Worm (Caenorhabditis elegans) whole organism, L1 larva: ENCODE results near the gene F53E10.5.

ENCODE experiments used
- C04F5.9 ChIP-seq: sonication (generic microtip); optimal IDR thresholded peaks from 2 replicates; lab custom pipeline; 2016; ENCODE audit warnings: missing genetic modification characterization, missing compliant biosample characterization
- C16A3.4 ChIP-seq: fragments of 150-350 bp; optimal IDR thresholded peaks from 2 replicates; lab custom pipeline; 2014; ENCODE audit warnings: missing biosample characterization, missing genetic modification characterization
- C34B4.2 ChIP-seq: sonication (generic microtip); optimal IDR thresholded peaks from 2 replicates; lab custom pipeline; 2017; ENCODE audit warnings: mild to moderate bottlenecking, missing genetic modification characterization, missing compliant biosample characterization
- F16B12.6 ChIP-seq: fragments of 150-350 bp; optimal IDR thresholded peaks from 2 replicates; lab custom pipeline; 2014; ENCODE audit warnings: missing biosample characterization, missing genetic modification characterization
- Y116A8C.19 ChIP-seq: sonication (generic microtip); optimal IDR thresholded peaks from 2 replicates; lab custom pipeline; 2016; ENCODE audit warnings: missing compliant biosample characterization, missing genetic modification characterization, borderline replicate concordance
- aha-1 ChIP-seq: fragments of 150-350 bp; optimal IDR thresholded peaks from 2 replicates; lab custom pipeline; 2014; ENCODE audit warnings: missing biosample characterization, missing genetic modification characterization
- alr-1 ChIP-seq: fragments of 200-800 bp; sonication (Bioruptor generic); optimal IDR thresholded peaks from 2 replicates; lab custom pipeline; 2018; ENCODE audit warnings: borderline replicate concordance, mild to moderate bottlenecking, missing genetic modification characterization, missing compliant biosample characterization
- ceh-63 ChIP-seq: fragments of 200-800 bp; sonication (Bioruptor generic); optimal IDR thresholded peaks from 2 replicates; lab custom pipeline; 2018; ENCODE audit warnings: mild to moderate bottlenecking, missing genetic modification characterization, missing compliant biosample characterization
- ceh-8 ChIP-seq: fragments of 200-800 bp; sonication (Bioruptor generic); optimal IDR thresholded peaks from 2 replicates; lab custom pipeline; 2018; ENCODE audit warnings: mild to moderate bottlenecking, missing genetic modification characterization, moderate library complexity, missing compliant biosample characterization
- ceh-82 ChIP-seq, 3 experiments: fragments of 150-350 bp in 1 of 3; sonication (generic microtip) in 2 of 3; optimal IDR thresholded peaks; 2 replicates each; lab custom pipeline; 2014 to 2017; ENCODE audit warnings: missing biosample characterization in 3 of 3, missing genetic modification characterization in 3 of 3
- ceh-88 ChIP-seq: fragments of 200-800 bp; sonication (Bioruptor generic); IDR thresholded peaks from 2 replicates; pipeline ENCODE4 v1.3.6; 2022; ENCODE audit warnings: missing genetic modification characterization, missing compliant biosample characterization
- ceh-90 ChIP-seq: sonication (generic microtip); optimal IDR thresholded peaks from 2 replicates; lab custom pipeline; 2016; ENCODE audit warnings: missing genetic modification characterization, missing compliant biosample characterization
- ces-1 ChIP-seq: fragments of 150-350 bp; optimal IDR thresholded peaks from 2 replicates; lab custom pipeline; 2014; ENCODE audit warnings: missing biosample characterization, missing genetic modification reagents, missing genetic modification characterization
- efl-1 ChIP-seq, 4 experiments: fragments of 150-350 bp; optimal IDR thresholded peaks in 3 of 4; peaks in 1 of 4; 1 replicate in 1 of 4; 2 replicates in 3 of 4; lab custom pipeline; 2014; ENCODE audit warnings: missing biosample characterization in 2 of 4, missing genetic modification characterization in 2 of 4, missing genetic modification reagents in 2 of 4
- egl-27 ChIP-seq, 2 experiments: fragments of 150-350 bp in 1 of 2; sonication (generic microtip); optimal IDR thresholded peaks; 3 replicates each; lab custom pipeline; 2017 to 2018; ENCODE audit warnings: missing biosample characterization in 2 of 2, missing genetic modification characterization in 2 of 2, missing genetic modification reagents in 2 of 2
- elt-2 ChIP-seq: sonication (generic microtip); optimal IDR thresholded peaks from 2 replicates; lab custom pipeline; 2016; ENCODE audit warnings: missing genetic modification characterization, mild to moderate bottlenecking, inconsistent platforms, missing compliant biosample characterization, missing genetic modification reagents
- fkh-4 ChIP-seq: sonication (generic microtip); optimal IDR thresholded peaks from 2 replicates; lab custom pipeline; 2016; ENCODE audit warnings: missing compliant biosample characterization, missing genetic modification characterization, borderline replicate concordance
- fos-1 ChIP-seq: fragments of 150-350 bp; optimal IDR thresholded peaks from 2 replicates; lab custom pipeline; 2014; ENCODE audit warnings: missing biosample characterization, missing genetic modification characterization
- grh-1 ChIP-seq: fragments of 200-800 bp; sonication (Bioruptor generic); IDR thresholded peaks from 2 replicates; pipeline ENCODE4 v1.3.6; 2022; ENCODE audit warnings: missing genetic modification reagents, missing genetic modification characterization, missing compliant biosample characterization
- jun-1 ChIP-seq: fragments of 150-350 bp; optimal IDR thresholded peaks from 2 replicates; lab custom pipeline; 2014; ENCODE audit warnings: missing biosample characterization, missing genetic modification reagents, missing genetic modification characterization
- lin-14 ChIP-seq: fragments of 200-800 bp; sonication (Bioruptor generic); optimal IDR thresholded peaks from 2 replicates; lab custom pipeline; 2018; ENCODE audit warnings: mild to moderate bottlenecking, missing genetic modification characterization, moderate library complexity, missing compliant biosample characterization
- lin-39 ChIP-seq: fragments of 150-350 bp; optimal IDR thresholded peaks from 2 replicates; lab custom pipeline; 2014; ENCODE audit warnings: missing biosample characterization, missing genetic modification reagents, missing genetic modification characterization
- mab-9 ChIP-seq: fragments of 200-800 bp; sonication (Bioruptor generic); IDR thresholded peaks from 2 replicates; pipeline ENCODE4 v1.3.6; 2022; ENCODE audit warnings: missing genetic modification reagents, missing genetic modification characterization, missing compliant biosample characterization
- mdl-1 ChIP-seq, 2 experiments: fragments of 150-350 bp; optimal IDR thresholded peaks; 2 replicates each; lab custom pipeline; 2014 to 2017; ENCODE audit warnings: missing biosample characterization in 2 of 2, missing genetic modification characterization in 2 of 2, inconsistent platforms in 1 of 2
- mef-2 ChIP-seq: fragments of 150-350 bp; optimal IDR thresholded peaks from 2 replicates; lab custom pipeline; 2014; ENCODE audit warnings: missing biosample characterization, missing genetic modification characterization
- nhr-11 ChIP-seq: fragments of 150-350 bp; optimal IDR thresholded peaks from 2 replicates; lab custom pipeline; 2014; ENCODE audit warnings: missing biosample characterization, missing genetic modification characterization
- nhr-19 ChIP-seq: fragments of 200-800 bp; sonication (Bioruptor generic); conservative IDR thresholded peaks from 2 replicates; pipeline ENCODE4 v1.3.6; 2022; ENCODE audit warnings: missing genetic modification characterization, missing compliant biosample characterization
- nhr-237 ChIP-seq: fragments of 150-350 bp; optimal IDR thresholded peaks from 2 replicates; lab custom pipeline; 2014; ENCODE audit warnings: missing biosample characterization, missing genetic modification characterization
- nhr-85 ChIP-seq: sonication (generic microtip); peaks from one replicate; lab custom pipeline; 2016; ENCODE audit warnings: missing genetic modification characterization, inconsistent platforms, missing compliant biosample characterization
- nhr-90 ChIP-seq: sonication (generic microtip); optimal IDR thresholded peaks from 2 replicates; lab custom pipeline; 2016; ENCODE audit warnings: mild to moderate bottlenecking, missing genetic modification characterization, missing compliant biosample characterization; ENCODE audit not compliant: poor library complexity
- pag-3 ChIP-seq: sonication (generic microtip); optimal IDR thresholded peaks from 2 replicates; lab custom pipeline; 2017; ENCODE audit warnings: missing genetic modification characterization, mild to moderate bottlenecking, missing compliant biosample characterization, antibody characterized with exemption, borderline replicate concordance; ENCODE audit not compliant: insufficient read depth
- pax-3 ChIP-seq: fragments of 200-800 bp; sonication (Bioruptor generic); optimal IDR thresholded peaks from 2 replicates; lab custom pipeline; 2018; ENCODE audit warnings: mild to moderate bottlenecking, missing genetic modification characterization, moderate library complexity, missing compliant biosample characterization
- rnt-1 ChIP-seq: sonication (generic microtip); optimal IDR thresholded peaks from 2 replicates; lab custom pipeline; 2016; ENCODE audit warnings: mild to moderate bottlenecking, missing genetic modification characterization, moderate library complexity, missing compliant biosample characterization
- skn-1 ChIP-seq: fragments of 150-350 bp; optimal IDR thresholded peaks from 2 replicates; lab custom pipeline; 2014; ENCODE audit warnings: missing biosample characterization, missing genetic modification characterization
- snu-23 ChIP-seq: sonication (generic microtip); optimal IDR thresholded peaks from 2 replicates; lab custom pipeline; 2016; ENCODE audit warnings: missing genetic modification characterization, missing compliant biosample characterization
- sptf-1 ChIP-seq: fragments of 150-350 bp; optimal IDR thresholded peaks from 2 replicates; lab custom pipeline; 2014; ENCODE audit warnings: missing biosample characterization, missing genetic modification characterization
- sup-37 ChIP-seq: fragments of 200-800 bp; sonication (Bioruptor generic); optimal IDR thresholded peaks from 2 replicates; lab custom pipeline; 2018; ENCODE audit warnings: mild to moderate bottlenecking, missing genetic modification characterization, missing compliant biosample characterization
- tlp-1 ChIP-seq: fragments of 150-350 bp; optimal IDR thresholded peaks from 2 replicates; lab custom pipeline; 2014; ENCODE audit warnings: missing biosample characterization, missing genetic modification characterization
- unc-130 ChIP-seq: fragments of 150-350 bp; optimal IDR thresholded peaks from 2 replicates; lab custom pipeline; 2017; ENCODE audit warnings: missing biosample characterization, missing genetic modification characterization, inconsistent platforms
- unc-86 ChIP-seq: sonication (generic microtip); optimal IDR thresholded peaks from 2 replicates; lab custom pipeline; 2016; ENCODE audit warnings: missing genetic modification characterization, missing compliant biosample characterization
- xbp-1 ChIP-seq: sonication (generic microtip); optimal IDR thresholded peaks from 2 replicates; lab custom pipeline; 2016; ENCODE audit warnings: missing genetic modification characterization, missing compliant biosample characterization
- zag-1 ChIP-seq: fragments of 150-350 bp; optimal IDR thresholded peaks from 2 replicates; lab custom pipeline; 2014; ENCODE audit warnings: missing biosample characterization, missing genetic modification characterization

The F53E10.5 gene

ce11 chrV:2595720-2596119 is 3.0 kb downstream of the F53E10.5 start:
- TF ChIP-seq aha-1 (tag; lab: Kevin White, UChicago) (no peak), nhr-11 (tag; lab: Kevin White, UChicago) (no peak), sup-37 (GFP tag; lab: Kevin White, UChicago) (no peak), C16A3.4 (no peak), jun-1 (tag; lab: Kevin White, UChicago) (no peak), skn-1 (tag; lab: Kevin White, UChicago) (no peak), C04F5.9 (tag; lab: Kevin White, UChicago) (no peak), mab-9 (GFP tag; lab: Robert Waterston, UW) (no peak), nhr-85 (no peak), mef-2 (tag; lab: Kevin White, UChicago) (no peak), sptf-1 (tag; lab: Kevin White, UChicago) (no peak), ces-1 (GFP tag; lab: Kevin White, UChicago) (no peak), efl-1 (optimal IDR thresholded peaks at IDR 0.05; lab: Kevin White, UChicago) (no peak), efl-1 (GFP tag; optimal IDR thresholded peaks at IDR 0.05 in 1 of 2; lab: Kevin White, UChicago) (no peak), ceh-88 (GFP tag; lab: Robert Waterston, UW) (no peak), rnt-1 (tag; lab: Kevin White, UChicago) (no peak), fos-1 (tag; lab: Kevin White, UChicago) (no peak), nhr-237 (tag; lab: Kevin White, UChicago) (no peak), lin-14 (no peak), mdl-1 (tag; optimal IDR thresholded peaks at IDR 0.05; lab: Kevin White, UChicago) (no peak), zag-1 (no peak)
- TF ChIP-seq, all 84 proteins: peak for 0

ce11 chrV:2592173-2592676 is 6.5 kb downstream of the F53E10.5 start, which contains the start of gene irg-3:
irg-3 (plus strand) TSS chrV:2592591.
- TF ChIP-seq Y116A8C.19 (tag; lab: Kevin White, UChicago) (no peak), elt-2 (tag; lab: Kevin White, UChicago) (peak; percentile 27), efl-1 (optimal IDR thresholded peaks at IDR 0.05; lab: Kevin White, UChicago) (no peak), efl-1 (GFP tag; optimal IDR thresholded peaks at IDR 0.05 in 1 of 2; lab: Kevin White, UChicago) (peak in 1 of 2 experiments; percentile 85), F16B12.6 (no peak), fkh-4 (no peak), alr-1 (no peak), pag-3 (tag; lab: Kevin White, UChicago) (no peak), zag-1 (no peak), ceh-90 (no peak)
- TF ChIP-seq, all 84 proteins: peak for 2

DNA sequence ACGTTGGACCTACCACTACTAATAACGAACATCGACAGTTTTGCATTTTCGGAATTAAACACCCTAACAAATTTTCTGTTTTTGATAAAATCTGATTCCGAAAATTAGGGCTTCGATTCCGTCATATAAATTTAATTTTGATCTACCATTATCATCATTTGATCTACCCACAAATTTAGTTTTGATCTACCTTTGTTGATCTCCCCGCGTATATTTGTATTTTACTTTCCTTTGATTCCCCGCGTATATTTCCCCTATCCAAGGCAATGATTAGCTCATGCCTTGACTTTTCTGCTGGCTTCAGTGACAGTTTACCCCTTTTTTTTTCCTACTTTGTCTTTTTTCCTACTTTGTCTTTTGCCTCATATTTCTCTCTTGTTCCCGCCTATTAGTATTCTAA is 8.9 kb downstream of the F53E10.5 start:
- no peak for TF ChIP-seq ceh-63 (GFP tag; lab: Kevin White, UChicago)
- TF ChIP-seq unc-130 (tag; lab: Kevin White, UChicago): no peak
- TF ChIP-seq snu-23: no peak
- no peak for TF ChIP-seq zag-1
- no peak for TF ChIP-seq unc-86 (tag; lab: Kevin White, UChicago)
- TF ChIP-seq nhr-19 (GFP tag; lab: Robert Waterston, UW): no peak
- no peak for TF ChIP-seq egl-27 (tag; optimal IDR thresholded peaks at IDR 0.05; lab: Kevin White, UChicago)

ce11 chrV:2585727-2586126 is 13.0 kb downstream of the F53E10.5 start, which contains the start of gene C29G2.6:
C29G2.6 (minus strand) TSS chrV:2585908.
- TF ChIP-seq lin-39 (tag; lab: Kevin White, UChicago) (no peak), elt-2 (tag; lab: Kevin White, UChicago) (peak; percentile 54)

DNA sequence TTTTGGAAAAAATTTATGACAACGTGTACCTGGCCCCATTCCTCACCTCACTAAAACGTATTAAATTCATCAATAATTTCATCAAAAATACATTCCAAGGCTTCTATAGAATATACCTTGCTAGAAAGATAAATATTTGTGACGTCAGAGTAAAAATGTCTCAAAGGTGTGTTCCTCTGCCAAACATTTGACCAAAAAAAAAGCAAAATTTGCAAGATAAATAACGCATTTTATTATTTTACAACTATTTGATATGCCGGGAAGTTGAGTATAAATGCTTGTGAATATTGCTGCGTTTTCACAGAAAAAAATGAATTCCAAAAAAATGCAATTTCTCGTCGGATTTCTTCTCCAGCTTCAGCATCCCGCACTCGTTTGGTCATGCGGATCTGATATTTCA is 18.1 kb downstream of the F53E10.5 start, which contains the start of gene C29G2.3:
C29G2.3 (plus strand) TSS at position 301 of the 400 bp plus-strand sequence.
- TF ChIP-seq mab-9 (GFP tag; lab: Robert Waterston, UW) (no peak), grh-1 (no peak), ceh-82 (tag; optimal IDR thresholded peaks at IDR 0.05; lab: Kevin White, UChicago) (no peak), xbp-1 (no peak), alr-1 (no peak), fos-1 (tag; lab: Kevin White, UChicago) (no peak), ceh-8 (no peak), ceh-88 (GFP tag; lab: Robert Waterston, UW) (no peak), nhr-90 (tag; lab: Kevin White, UChicago) (no peak), pax-3 (tag; lab: Kevin White, UChicago) (no peak), tlp-1 (tag; lab: Kevin White, UChicago) (no peak), C34B4.2 (tag; lab: Kevin White, UChicago) (no peak)
